Fruit fly (Drosophila melanogaster): ENCODE data around the gene BigH1.
A peak's percentile ranks its signal among the peaks of the same experiment; 100 is the strongest.

BigH1 gene

dm6 chr3R:14692230-14692970 is 29.1 kb downstream of the BigH1 start (continued):
- TF ChIP-seq CG4318 (GFP tag; optimal IDR thresholded peaks at IDR 0.05), result peak; percentile 83
- peak; percentile 68 for TF ChIP-seq CG11294 (GFP tag; IDR thresholded peaks at IDR 0.05)
- TF ChIP-seq CG6808 (GFP tag; optimal IDR thresholded peaks at IDR 0.05), result peak; percentile 77
- TF ChIP-seq Eip78C (GFP tag), result peak; percentile 93
- peak; percentile 56 for TF ChIP-seq CG9139 (GFP tag; optimal IDR thresholded peaks at IDR 0.05)
- TF ChIP-seq CG16779 (tag; optimal IDR thresholded peaks at IDR 0.05), result peak; percentile 68
- peak; percentile 65 for TF ChIP-seq CG8632 (GFP tag; optimal IDR thresholded peaks at IDR 0.05)
- TF ChIP-seq svp (GFP tag), result peak; percentile 87
- peak; percentile 77 for TF ChIP-seq Lpt (GFP tag; optimal IDR thresholded peaks at IDR 0.05)
- TF ChIP-seq CG8119 (GFP tag; IDR thresholded peaks at IDR 0.05), result peak; percentile 91
- TF ChIP-seq CG6276 (GFP tag; optimal IDR thresholded peaks at IDR 0.05), result peak; percentile 77
- peak; percentile 84 for TF ChIP-seq esn (GFP tag; optimal IDR thresholded peaks at IDR 0.05)
- peak; percentile 83 for TF ChIP-seq achi (GFP tag; optimal IDR thresholded peaks at IDR 0.05)
- peak; percentile 92 for TF ChIP-seq eg (GFP tag; IDR thresholded peaks at IDR 0.05)
- peak; percentile 66 for TF ChIP-seq CG7368 (GFP tag; optimal IDR thresholded peaks at IDR 0.05)
- peak; percentile 75 for TF ChIP-seq net (GFP tag; optimal IDR thresholded peaks at IDR 0.05)
- TF ChIP-seq CG10669 (GFP tag; optimal IDR thresholded peaks at IDR 0.05), result peak; percentile 83
- TF ChIP-seq Ets96B (tag; optimal IDR thresholded peaks at IDR 0.05), result peak; percentile 76
- peak; percentile 71 for TF ChIP-seq CG6792 (GFP tag; optimal IDR thresholded peaks at IDR 0.05)
- TF ChIP-seq CG11762 (GFP tag; optimal IDR thresholded peaks at IDR 0.05; ENCODE audit: insufficient read depth), result peak; percentile 75
- TF ChIP-seq pdm3 (GFP tag; optimal IDR thresholded peaks at IDR 0.05), result peak; percentile 87
- peak; percentile 91 for TF ChIP-seq CG32006 (GFP tag; optimal IDR thresholded peaks at IDR 0.05)
- TF ChIP-seq CG3919 (GFP tag; optimal IDR thresholded peaks at IDR 0.05), result peak; percentile 87
- peak; percentile 73 to 78 for TF ChIP-seq salr (GFP tag; optimal IDR thresholded peaks at IDR 0.05)
- TF ChIP-seq Sox15 (GFP tag; optimal IDR thresholded peaks at IDR 0.05), result peak; percentile 59

- TF ChIP-seq Gug (GFP tag; IDR thresholded peaks at IDR 0.05), result no peak
- no peak for TF ChIP-seq CG1621 (tag; optimal IDR thresholded peaks at IDR 0.05)
- TF ChIP-seq CG7368 (GFP tag; optimal IDR thresholded peaks at IDR 0.05), result no peak
- TF ChIP-seq CG34406 (GFP tag; optimal IDR thresholded peaks at IDR 0.05), result no peak
- no peak for TF ChIP-seq spab (GFP tag; optimal IDR thresholded peaks at IDR 0.05)
- no peak for TF ChIP-seq CG16779 (tag; optimal IDR thresholded peaks at IDR 0.05)
- TF ChIP-seq CG11902 (GFP tag; optimal IDR thresholded peaks at IDR 0.05), result no peak
- TF ChIP-seq Lpt (GFP tag; optimal IDR thresholded peaks at IDR 0.05), result no peak
- TF ChIP-seq CG9139 (GFP tag; optimal IDR thresholded peaks at IDR 0.05), result no peak
- no peak for TF ChIP-seq fd59A (GFP tag; optimal IDR thresholded peaks at IDR 0.05)
- TF ChIP-seq Ets96B (tag; optimal IDR thresholded peaks at IDR 0.05), result no peak
- TF ChIP-seq Smox (GFP tag; optimal IDR thresholded peaks at IDR 0.05), result no peak
- TF ChIP-seq dsx (GFP tag; optimal IDR thresholded peaks at IDR 0.05; ENCODE audit: poor library complexity, severe bottlenecking), result no peak
Measured at dm6 chr3R:14692971-14693253, 29.7 kb downstream of the BigH1 start.

DNA sequence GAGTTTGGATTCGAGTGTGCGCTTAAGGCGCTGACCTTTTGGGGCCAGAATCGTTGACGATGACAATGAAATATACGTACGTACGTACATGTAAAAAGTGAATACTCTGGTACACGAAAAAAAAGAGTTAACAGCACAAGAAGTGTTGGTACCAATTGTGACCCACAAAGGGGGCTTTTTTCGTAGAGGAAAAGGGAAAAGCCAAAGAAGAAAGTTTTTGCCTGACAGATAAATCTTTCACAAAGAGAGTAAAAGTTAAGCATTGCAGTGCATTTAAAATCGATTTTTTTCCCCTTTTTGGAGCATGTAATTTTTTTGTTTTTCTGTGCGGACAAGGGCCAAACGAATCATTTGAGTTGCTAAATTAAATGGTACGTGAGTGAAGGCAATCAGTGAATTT is 31.3 kb downstream of the BigH1 start:
- peak; percentile 77 for TF ChIP-seq Blimp-1 (GFP tag; optimal IDR thresholded peaks at IDR 0.05)
- TF ChIP-seq Eip78C (GFP tag), result peak; percentile 72
- peak; percentile 11 for TF ChIP-seq CG11762 (GFP tag; optimal IDR thresholded peaks at IDR 0.05; ENCODE audit: insufficient read depth)
- TF ChIP-seq topi (GFP tag; optimal IDR thresholded peaks at IDR 0.05), result peak; percentile 5
- no peak for TF ChIP-seq fd59A (GFP tag; optimal IDR thresholded peaks at IDR 0.05)
- TF ChIP-seq Hr39 (GFP tag; optimal IDR thresholded peaks at IDR 0.05), result no peak
- peak; percentile 52; the same call in 1 of the 3 replicates for TF ChIP-seq CG6163 (GFP tag; IDR thresholded peaks at IDR 0.05)
- no peak for TF ChIP-seq CG6808 (GFP tag; optimal IDR thresholded peaks at IDR 0.05)
- peak; percentile 69 for TF ChIP-seq svp (GFP tag)

Data from whole organism, prepupa.